Fruit fly (Drosophila melanogaster) whole organism, embryonic: ENCODE results near the gene RpL10Ab.

ENCODE experiments used
- Ada2b ChIP-seq: fragments of 200-800 bp; sonication (Bioruptor generic); IDR thresholded peaks from 2 replicates; pipeline ENCODE4 v1.3.6; 2022; ENCODE audit warnings: missing biosample characterization, missing genetic modification characterization
- Atf6 ChIP-seq: fragments of 200-800 bp; sonication (Bioruptor generic); IDR thresholded peaks from 2 replicates; pipeline ENCODE4 v1.3.6; 2022; ENCODE audit warnings: missing biosample characterization, missing genetic modification characterization
- C15 ChIP-seq: fragments of 200-800 bp; sonication (Bioruptor generic); IDR thresholded peaks from 3 replicates; pipeline ENCODE4 v1.3.6; 2022; ENCODE audit warnings: missing biosample characterization, missing genetic modification characterization
- CG10209 ChIP-seq: fragments of 200-800 bp; sonication (Bioruptor generic); optimal IDR thresholded peaks from 3 replicates; lab custom pipeline; 2017; ENCODE audit warnings: missing biosample characterization, mild to moderate bottlenecking, missing genetic modification characterization, missing genetic modification reagents
- CG10321 ChIP-seq: fragments of 200-800 bp; sonication (Bioruptor generic); IDR thresholded peaks from 2 replicates; pipeline ENCODE4 v1.3.6; 2022; ENCODE audit warnings: missing biosample characterization, missing genetic modification characterization
- CG10366 ChIP-seq: fragments of 200-800 bp; sonication (Bioruptor generic); IDR thresholded peaks from 2 replicates; pipeline ENCODE4 v1.3.6; 2022; ENCODE audit warnings: missing biosample characterization, missing genetic modification characterization
- CG10565 ChIP-seq: fragments of 200-800 bp; sonication (Bioruptor generic); optimal IDR thresholded peaks from 3 replicates; lab custom pipeline; 2016; ENCODE audit warnings: missing biosample characterization, mild to moderate bottlenecking, missing genetic modification characterization
- CG15479 ChIP-seq: fragments of 200-800 bp; sonication (Bioruptor generic); optimal IDR thresholded peaks from 3 replicates; lab custom pipeline; 2019; ENCODE audit warnings: missing biosample characterization, mild to moderate bottlenecking, missing genetic modification characterization, moderate library complexity
- CG1603 ChIP-seq: fragments of 200-800 bp; sonication (Bioruptor generic); optimal IDR thresholded peaks from 2 replicates; lab custom pipeline; 2019; ENCODE audit warnings: missing biosample characterization, mild to moderate bottlenecking, missing genetic modification characterization, moderate library complexity
- CG16815 ChIP-seq: fragments of 200-800 bp; sonication (Bioruptor generic); optimal IDR thresholded peaks from 3 replicates; lab custom pipeline; 2017; ENCODE audit warnings: missing biosample characterization, mild to moderate bottlenecking, missing genetic modification characterization
- CG17802 ChIP-seq: fragments of 200-800 bp; sonication (Bioruptor generic); optimal IDR thresholded peaks from 2 replicates; lab custom pipeline; 2018; ENCODE audit warnings: missing biosample characterization, mild to moderate bottlenecking, missing genetic modification characterization, moderate library complexity
- CG3065 ChIP-seq: fragments of 200-800 bp; sonication (Bioruptor generic); optimal IDR thresholded peaks from 2 replicates; lab custom pipeline; 2016; ENCODE audit warnings: missing biosample characterization, missing genetic modification characterization
- CG31441 ChIP-seq: fragments of 200-800 bp; sonication (Bioruptor generic); IDR thresholded peaks from 2 replicates; pipeline ENCODE4 v1.3.6; 2022; ENCODE audit warnings: missing biosample characterization, missing genetic modification characterization
- CG3163 ChIP-seq: fragments of 200-800 bp; sonication (Bioruptor generic); optimal IDR thresholded peaks from 3 replicates; lab custom pipeline; 2016; ENCODE audit warnings: missing biosample characterization, missing genetic modification characterization
- CG33557 ChIP-seq: fragments of 200-800 bp; sonication (Bioruptor generic); optimal IDR thresholded peaks from 2 replicates; lab custom pipeline; 2019; ENCODE audit warnings: missing biosample characterization, mild to moderate bottlenecking, missing genetic modification characterization, moderate library complexity
- CG34422 ChIP-seq: fragments of 200-800 bp; sonication (Bioruptor generic); IDR thresholded peaks from 3 replicates; pipeline ENCODE4 v1.3.6; 2022; ENCODE audit warnings: missing biosample characterization, missing genetic modification characterization
- CG3726 ChIP-seq: fragments of 200-800 bp; sonication (Bioruptor generic); IDR thresholded peaks from 3 replicates; pipeline ENCODE4, ENCODE4 v1.3.6; 2022; ENCODE audit warnings: missing biosample characterization, missing genetic modification characterization
- CG4820 ChIP-seq: fragments of 200-800 bp; sonication (Bioruptor generic); optimal IDR thresholded peaks from 3 replicates; lab custom pipeline; 2016; ENCODE audit warnings: missing biosample characterization, missing genetic modification characterization
- CG6683 ChIP-seq: fragments of 200-800 bp; sonication (Bioruptor generic); optimal IDR thresholded peaks from 2 replicates; lab custom pipeline; 2017; ENCODE audit warnings: missing biosample characterization, mild to moderate bottlenecking, missing genetic modification characterization, missing genetic modification reagents
- CG7556 ChIP-seq: fragments of 200-800 bp; sonication (Bioruptor generic); optimal IDR thresholded peaks from 2 replicates; lab custom pipeline; 2017; ENCODE audit warnings: missing biosample characterization, mild to moderate bottlenecking, missing genetic modification characterization
- Dad ChIP-seq: fragments of 200-800 bp; sonication (Bioruptor generic); optimal IDR thresholded peaks from 3 replicates; lab custom pipeline; 2016; ENCODE audit warnings: missing biosample characterization, missing genetic modification characterization
- Dbx ChIP-seq: fragments of 200-800 bp; sonication (Bioruptor generic); IDR thresholded peaks from 3 replicates; pipeline ENCODE4 v1.3.6; 2022; ENCODE audit warnings: missing biosample characterization, missing genetic modification characterization
- Dll ChIP-seq: fragments of 200-800 bp; sonication (Bioruptor generic); IDR thresholded peaks from 4 replicates; pipeline ENCODE4 v1.3.6; 2022; ENCODE audit warnings: missing biosample characterization, missing genetic modification characterization; ENCODE audit not compliant: partially characterized antibody
- E2f2 ChIP-seq: fragments of 200-800 bp; sonication (Bioruptor generic); IDR thresholded peaks from 2 replicates; pipeline ENCODE4 v1.3.6; 2022; ENCODE audit warnings: missing biosample characterization, missing genetic modification characterization
- HLH54F ChIP-seq: fragments of 200-800 bp; sonication (Bioruptor generic); optimal IDR thresholded peaks from 3 replicates; lab custom pipeline; 2016; ENCODE audit warnings: missing biosample characterization, missing genetic modification characterization
- HmgD ChIP-seq: fragments of 200-800 bp; sonication (Bioruptor generic); optimal IDR thresholded peaks from 3 replicates; lab custom pipeline; 2016; ENCODE audit warnings: missing biosample characterization, missing genetic modification characterization
- Hr3 ChIP-seq: fragments of 200-800 bp; sonication (Bioruptor generic); optimal IDR thresholded peaks from 3 replicates; lab custom pipeline; 2016; ENCODE audit warnings: missing biosample characterization, missing genetic modification characterization
- Hr51 ChIP-seq, 2 experiments: fragments of 200-800 bp; sonication (Bioruptor generic); optimal IDR thresholded peaks; 2 replicates in 1 of 2; 3 replicates in 1 of 2; lab custom pipeline; 2016 to 2018; ENCODE audit warnings: missing biosample characterization in 2 of 2, missing genetic modification characterization in 2 of 2, mild to moderate bottlenecking in 1 of 2, moderate library complexity in 1 of 2
- Hr78 ChIP-seq, 2 experiments: fragments of 200-800 bp in 1 of 2; fragments of >200 bp in 1 of 2; sonication (Bioruptor generic) in 1 of 2; optimal IDR thresholded peaks; 2 replicates each; lab custom pipeline; 2017 to 2019; ENCODE audit warnings: missing biosample characterization in 2 of 2, missing genetic modification characterization in 2 of 2, mild to moderate bottlenecking in 1 of 2, moderate library complexity in 1 of 2
- Nf-YC ChIP-seq: fragments of 200-800 bp; optimal IDR thresholded peaks from 3 replicates; lab custom pipeline; 2019; ENCODE audit warnings: missing biosample characterization, mild to moderate bottlenecking, missing genetic modification characterization, moderate library complexity
- Rfx ChIP-seq: fragments of 200-800 bp; sonication (Bioruptor generic); IDR thresholded peaks from 2 replicates; pipeline ENCODE4 v1.3.6; 2022; ENCODE audit warnings: missing biosample characterization, missing genetic modification characterization
- Ssrp ChIP-seq: fragments of 200-800 bp; sonication (Bioruptor generic); optimal IDR thresholded peaks from 2 replicates; lab custom pipeline; 2018; ENCODE audit warnings: missing biosample characterization, mild to moderate bottlenecking, missing genetic modification characterization, moderate library complexity
- Usf ChIP-seq: fragments of 200-800 bp; sonication (Bioruptor generic); optimal IDR thresholded peaks from 2 replicates; lab custom pipeline; 2017; ENCODE audit warnings: missing genotype, missing biosample characterization, missing genetic modification characterization
- az2 ChIP-seq: fragments of 200-800 bp; sonication (Bioruptor generic); optimal IDR thresholded peaks from 3 replicates; lab custom pipeline; 2016; ENCODE audit warnings: missing biosample characterization, missing genetic modification characterization
- crp ChIP-seq, 2 experiments: fragments of 200-800 bp; sonication (Bioruptor generic); optimal IDR thresholded peaks; 2 replicates in 1 of 2; 3 replicates in 1 of 2; lab custom pipeline; 2017; ENCODE audit warnings: missing biosample characterization in 2 of 2, missing genetic modification characterization in 2 of 2, mild to moderate bottlenecking in 1 of 2, moderate library complexity in 1 of 2
- exex ChIP-seq: fragments of 200-800 bp; sonication (Bioruptor generic); optimal IDR thresholded peaks from 4 replicates; lab custom pipeline; 2018; ENCODE audit warnings: missing biosample characterization, mild to moderate bottlenecking, missing genetic modification characterization, moderate library complexity
- grau ChIP-seq: fragments of 200-800 bp; optimal IDR thresholded peaks from 3 replicates; lab custom pipeline; 2019; ENCODE audit warnings: missing biosample characterization, mild to moderate bottlenecking, missing genetic modification characterization, moderate library complexity
- gsb ChIP-seq: fragments of 200-800 bp; sonication (Bioruptor generic); IDR thresholded peaks from 2 replicates; pipeline ENCODE4 v1.3.6; 2022; ENCODE audit warnings: missing biosample characterization, missing genetic modification characterization
- ind ChIP-seq: fragments of 200-800 bp; sonication (Bioruptor generic); optimal IDR thresholded peaks from 3 replicates; lab custom pipeline; 2016; ENCODE audit warnings: missing biosample characterization, missing genetic modification characterization
- insv ChIP-seq, 2 experiments: fragments of 200-800 bp; sonication (Bioruptor generic); optimal IDR thresholded peaks; 3 replicates each; lab custom pipeline; 2016 to 2018; ENCODE audit warnings: missing biosample characterization in 2 of 2, missing genetic modification characterization in 2 of 2
- jigr1 ChIP-seq: fragments of 200-800 bp; sonication (Bioruptor generic); IDR thresholded peaks from 3 replicates; pipeline ENCODE4 v1.3.6; 2022; ENCODE audit warnings: missing biosample characterization, missing genetic modification characterization
- repo ChIP-seq: fragments of 200-800 bp; sonication (Bioruptor generic); optimal IDR thresholded peaks from 2 replicates; lab custom pipeline; 2016; ENCODE audit warnings: missing biosample characterization, missing genetic modification characterization
- sug ChIP-seq: fragments of 200-800 bp; optimal IDR thresholded peaks from 2 replicates; lab custom pipeline; 2019; ENCODE audit warnings: missing biosample characterization, mild to moderate bottlenecking, missing genetic modification characterization, moderate library complexity
- tap ChIP-seq: fragments of 200-800 bp; optimal IDR thresholded peaks from 3 replicates; lab custom pipeline; 2019; ENCODE audit warnings: missing biosample characterization, mild to moderate bottlenecking, missing genetic modification characterization, moderate library complexity
- toy ChIP-seq: fragments of 200-800 bp; sonication (Bioruptor generic); IDR thresholded peaks from 2 replicates; pipeline ENCODE4 v1.3.6; 2022; ENCODE audit warnings: missing biosample characterization, missing genetic modification characterization
- vnd ChIP-seq: fragments of 200-800 bp; sonication (Bioruptor generic); IDR thresholded peaks from 3 replicates; pipeline ENCODE4 v1.3.6; 2022; ENCODE audit warnings: missing biosample characterization, missing genetic modification characterization; ENCODE audit not compliant: partially characterized antibody
- vvl ChIP-seq: fragments of 200-800 bp; sonication (Bioruptor generic); IDR thresholded peaks from 2 replicates; pipeline ENCODE4 v1.3.6; 2022; ENCODE audit warnings: missing biosample characterization, missing genetic modification characterization
- zen ChIP-seq: fragments of 200-800 bp; sonication (Bioruptor generic); optimal IDR thresholded peaks from 3 replicates; lab custom pipeline; 2018; ENCODE audit warnings: missing biosample characterization, mild to moderate bottlenecking, missing genetic modification characterization, moderate library complexity

RpL10Ab gene

dm6 chr3L:11822446-11823334 is at the start of gene RpL10Ab (continued):
- peak; percentile 4 to 38 for TF ChIP-seq Hr51 (GFP tag; optimal IDR thresholded peaks at IDR 0.05; lab: Kevin White, UChicago)
- peak; percentile 69 for TF ChIP-seq CG1603 (tag; lab: Kevin White, UChicago)
- peak; percentile 19 for TF ChIP-seq exex (tag; lab: Kevin White, UChicago)
- 0 out of 3 replicates have a peak, but pooled peaks have one; percentile 27 for TF ChIP-seq CG3726 (GFP tag; lab: Robert Waterston, UW)
- peak; percentile 38; the same call in 1 of the 2 replicates for TF ChIP-seq Ada2b (GFP tag; lab: Robert Waterston, UW)
- no peak for TF ChIP-seq tap (tag; lab: Kevin White, UChicago)
- TF ChIP-seq CG16815 (GFP tag; lab: Kevin White, UChicago), result peak; percentile 63
- TF ChIP-seq Nf-YC, result peak; percentile 38
- TF ChIP-seq jigr1 (GFP tag; lab: Robert Waterston, UW), result no peak; the same call in 1 of the 3 replicates
- peak in 1 of 2 experiments; percentile 1 for TF ChIP-seq crp (GFP tag; optimal IDR thresholded peaks at IDR 0.05; lab: Kevin White, UChicago)
- TF ChIP-seq CG3065 (GFP tag; lab: Kevin White, UChicago), result no peak
- peak; percentile 70 for TF ChIP-seq zen (tag; lab: Kevin White, UChicago)
- TF ChIP-seq CG10209 (GFP tag; lab: Kevin White, UChicago), result peak; percentile 55
- peak; percentile 69; the same call in 2 of the 3 replicates for TF ChIP-seq CG34422 (GFP tag; lab: Robert Waterston, UW)
- TF ChIP-seq C15 (GFP tag; lab: Robert Waterston, UW), result 0 out of 3 replicates have a peak, but pooled peaks have one; percentile 57
- TF ChIP-seq CG6683 (GFP tag; lab: Kevin White, UChicago), result peak; percentile 25
- peak; percentile 32 for TF ChIP-seq HLH54F (GFP tag; lab: Kevin White, UChicago)
- peak; percentile 50 for TF ChIP-seq CG17802 (tag; lab: Kevin White, UChicago)
- TF ChIP-seq Dll (GFP tag; lab: Robert Waterston, UW), result peak; percentile 67; the same call in 3 of the 4 replicates
- TF ChIP-seq HmgD, result no peak
- TF ChIP-seq CG31441 (GFP tag; lab: Robert Waterston, UW), result peak; percentile 80
- no peak for TF ChIP-seq CG10565 (GFP tag; lab: Kevin White, UChicago)
- TF ChIP-seq az2 (GFP tag; lab: Kevin White, UChicago), result peak; percentile 48
- no peak for TF ChIP-seq insv (GFP tag; optimal IDR thresholded peaks at IDR 0.05; lab: Kevin White, UChicago)
- peak; percentile 63 for TF ChIP-seq CG7556 (GFP tag; lab: Kevin White, UChicago)
- peak; percentile 45 for TF ChIP-seq CG4820 (GFP tag; lab: Kevin White, UChicago)
- TF ChIP-seq repo (GFP tag; lab: Kevin White, UChicago), result no peak
- peak; percentile 56 for TF ChIP-seq CG10366 (GFP tag; lab: Robert Waterston, UW)
- TF ChIP-seq Atf6 (GFP tag; lab: Robert Waterston, UW), result peak; percentile 39
- peak; percentile 48 for TF ChIP-seq grau
- no peak for TF ChIP-seq Hr78 (GFP tag; optimal IDR thresholded peaks at IDR 0.05; lab: Kevin White, UChicago)
- peak; percentile 76 for TF ChIP-seq vvl (GFP tag; lab: Robert Waterston, UW)
- 0 out of 2 replicates have a peak, but pooled peaks have one; percentile 37 for TF ChIP-seq E2f2 (GFP tag; lab: Robert Waterston, UW)
- TF ChIP-seq Dad (GFP tag; lab: Kevin White, UChicago), result peak; percentile 50
- TF ChIP-seq Usf, result peak; percentile 48
- TF ChIP-seq vnd (GFP tag; lab: Robert Waterston, UW), result peak; percentile 74
- TF ChIP-seq CG15479, result no peak
- TF ChIP-seq toy (GFP tag; lab: Robert Waterston, UW), result peak; percentile 21; the same call in 1 of the 2 replicates
- no peak for TF ChIP-seq CG10321 (GFP tag; lab: Robert Waterston, UW)
- peak; percentile 76 for TF ChIP-seq Dbx
- TF ChIP-seq gsb, result no peak
- TF ChIP-seq Ssrp, result peak; percentile 35
- peak; percentile 7 for TF ChIP-seq CG33557 (GFP tag; lab: Kevin White, UChicago)
- TF ChIP-seq ind (GFP tag; lab: Kevin White, UChicago), result peak; percentile 71
- peak; percentile 83 for TF ChIP-seq Rfx (GFP tag; lab: Robert Waterston, UW)
- TF ChIP-seq Hr3 (GFP tag; lab: Kevin White, UChicago), result peak; percentile 70
- TF ChIP-seq CG3163 (GFP tag; lab: Kevin White, UChicago), result peak; percentile 2
- peak; percentile 33 for TF ChIP-seq sug
